Fruit fly (Drosophila melanogaster): ENCODE data around the gene CG9312.

dm6 chr3R:13728897-13729296, 36.7 kb upstream of the CG9312 start:
- no peak for TF ChIP-seq CG1620 (GFP tag; optimal IDR thresholded peaks at IDR 0.05)
- no peak for TF ChIP-seq cnc (optimal IDR thresholded peaks at IDR 0.05)
- TF ChIP-seq CG11617 (GFP tag; optimal IDR thresholded peaks at IDR 0.05), result no peak
- no peak for TF ChIP-seq Clk (GFP tag; optimal IDR thresholded peaks at IDR 0.05)
- TF ChIP-seq bab1 (GFP tag; optimal IDR thresholded peaks at IDR 0.05), result no peak
- TF ChIP-seq Mnt (GFP tag; optimal IDR thresholded peaks at IDR 0.05), result no peak
- no peak for TF ChIP-seq CG5204 (GFP tag; optimal IDR thresholded peaks at IDR 0.05)
- peak; percentile 48 for TF ChIP-seq ovo (GFP tag; optimal IDR thresholded peaks at IDR 0.05)
- TF ChIP-seq cic (GFP tag; optimal IDR thresholded peaks at IDR 0.05), result no peak
- TF ChIP-seq CG7045 (GFP tag; optimal IDR thresholded peaks at IDR 0.05), result no peak

All from whole organism, adult.